Worm (Caenorhabditis elegans) whole organism, midembryonic: ENCODE measurements around the gene C25A8.2.

ENCODE experiments used
- T22C8.4 ChIP-seq: fragments of 200-800 bp; sonication (Bioruptor generic); IDR thresholded peaks from 2 replicates; pipeline ENCODE4 v1.3.6; 2022; ENCODE audit warnings: missing genetic modification characterization, missing compliant biosample characterization
- cog-1 ChIP-seq: sonication (generic microtip); optimal IDR thresholded peaks from 2 replicates; lab custom pipeline; 2016; ENCODE audit warnings: missing genetic modification characterization, missing compliant biosample characterization
- flt-1 ChIP-seq: fragments of 200-800 bp; sonication (Bioruptor generic); IDR thresholded peaks from 2 replicates; pipeline ENCODE4 v1.3.6; 2022; ENCODE audit warnings: missing genetic modification characterization, missing compliant biosample characterization
- klf-2 ChIP-seq: fragments of 200-800 bp; sonication (Bioruptor generic); conservative IDR thresholded peaks from 2 replicates; pipeline ENCODE4 v1.3.6; 2022; ENCODE audit warnings: missing genetic modification reagents, missing genetic modification characterization, missing compliant biosample characterization
- med-1 ChIP-seq: sonication (generic microtip); optimal IDR thresholded peaks from 2 replicates; lab custom pipeline; 2017; ENCODE audit warnings: missing genetic modification characterization, mild to moderate bottlenecking, missing compliant biosample characterization, antibody characterized with exemption, missing genetic modification reagents; ENCODE audit not compliant: insufficient read depth
- ref-1 ChIP-seq: fragments of 200-800 bp; sonication (Bioruptor generic); conservative IDR thresholded peaks from 2 replicates; pipeline ENCODE4 v1.3.6; 2022; ENCODE audit warnings: missing genetic modification reagents, missing genetic modification characterization, missing compliant biosample characterization
- tab-1 ChIP-seq: fragments of 200-800 bp; sonication (Bioruptor generic); IDR thresholded peaks from 2 replicates; pipeline ENCODE4 v1.3.6; 2022; ENCODE audit warnings: missing genetic modification characterization, missing compliant biosample characterization
- ztf-23 ChIP-seq: fragments of 200-800 bp; sonication (Bioruptor generic); IDR thresholded peaks from 2 replicates; pipeline ENCODE4 v1.3.6; 2022; ENCODE audit warnings: missing genetic modification reagents, missing genetic modification characterization, missing compliant biosample characterization
- ztf-29 ChIP-seq: fragments of 200-800 bp; sonication (Bioruptor generic); IDR thresholded peaks from 2 replicates; pipeline ENCODE4 v1.3.6; 2022; ENCODE audit warnings: missing genetic modification reagents, missing genetic modification characterization, missing compliant biosample characterization

DNA sequence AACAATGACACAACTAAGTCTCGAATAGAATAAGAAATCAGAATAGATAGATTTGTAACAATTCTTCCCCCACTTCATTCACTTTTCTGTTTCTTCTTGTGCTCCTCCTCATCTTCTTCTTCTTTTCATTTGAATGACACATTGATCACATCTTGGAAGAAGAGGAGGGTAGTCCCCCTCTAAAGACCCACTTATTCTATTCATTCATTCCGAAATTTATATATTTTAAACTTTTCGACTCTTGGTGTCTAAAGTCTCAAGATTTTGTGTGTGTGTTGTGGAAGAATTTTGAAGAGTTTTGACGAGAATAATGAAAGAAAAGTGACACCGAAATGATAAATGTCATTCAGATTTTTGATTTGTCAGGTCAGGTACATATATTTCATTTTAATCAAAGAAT is 18.6 kb upstream of the C25A8.2 start:
- no peak for TF ChIP-seq ztf-29 (GFP tag; lab: Robert Waterston, UW)
- no peak for TF ChIP-seq tab-1
- no peak for TF ChIP-seq ref-1
- TF ChIP-seq T22C8.4 (GFP tag; lab: Robert Waterston, UW): no peak
- TF ChIP-seq ztf-23 (GFP tag; lab: Robert Waterston, UW): no peak
- no peak for TF ChIP-seq cog-1
- no peak for TF ChIP-seq flt-1 (GFP tag; lab: Robert Waterston, UW)
- TF ChIP-seq klf-2: no peak
- TF ChIP-seq med-1 (GFP tag; lab: Kevin White, UChicago): no peak
